Fruit fly (Drosophila melanogaster): ENCODE results near the gene Acp62F.

DNA sequence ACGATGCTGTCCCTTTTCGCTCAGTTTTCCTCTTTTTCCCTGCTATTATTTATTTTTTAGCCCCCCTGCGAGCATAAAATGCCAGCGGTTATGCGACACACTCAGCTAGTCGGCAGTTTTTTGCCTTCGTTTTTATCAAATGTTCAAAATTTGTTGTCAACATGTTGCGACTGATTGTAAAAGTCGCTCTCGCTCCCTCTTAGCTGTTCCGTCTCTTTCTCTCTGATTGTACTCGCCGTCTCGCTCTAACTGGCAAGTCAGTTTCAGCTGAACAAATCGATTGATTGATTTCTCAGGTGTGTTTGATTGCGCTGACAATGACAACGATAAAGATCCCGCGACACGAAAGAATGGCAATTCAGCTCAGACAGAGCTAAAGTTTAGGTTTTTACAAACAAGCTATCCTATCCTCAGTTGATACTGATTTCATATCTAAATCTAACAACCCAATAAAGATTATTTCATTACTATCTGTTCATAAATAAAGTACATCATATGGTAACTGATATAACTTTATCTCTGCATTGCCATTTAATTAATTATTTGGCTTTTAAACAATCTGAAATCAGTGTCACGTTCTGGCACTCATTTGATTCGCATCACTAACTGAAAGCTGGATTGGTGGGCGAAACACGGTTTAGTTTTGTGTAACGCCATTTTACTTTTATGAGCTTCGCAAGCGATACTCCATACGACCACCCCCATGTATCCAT, 6.3 kb downstream of the Acp62F start:
- TF ChIP-seq CG8159 (tag; optimal IDR thresholded peaks at IDR 0.05) = no peak
- no peak for TF ChIP-seq CG13204 (GFP tag; optimal IDR thresholded peaks at IDR 0.05)
- no peak for TF ChIP-seq EcR (GFP tag; optimal IDR thresholded peaks at IDR 0.05)
- TF ChIP-seq CG34367 (tag; optimal IDR thresholded peaks at IDR 0.05) = no peak
- no peak for TF ChIP-seq CG4496 (GFP tag; IDR thresholded peaks at IDR 0.05)
- no peak for TF ChIP-seq CG32121 (GFP tag; IDR thresholded peaks at IDR 0.05)
